Fruit fly (Drosophila melanogaster): ENCODE results near the gene CG32235.

dm6 chr3L:4898647-4899046 is 38.4 kb upstream of the CG32235 start, which contains the start of gene hoka:
- TF ChIP-seq CG8159 (tag; optimal IDR thresholded peaks at IDR 0.05) (no peak), CG15710 (tag; optimal IDR thresholded peaks at IDR 0.05) (no peak), CG9948 (tag; optimal IDR thresholded peaks at IDR 0.05) (no peak), CG32121 (GFP tag; IDR thresholded peaks at IDR 0.05) (no peak), CG12605 (GFP tag; IDR thresholded peaks at IDR 0.05) (no peak), CG14655 (GFP tag; optimal IDR thresholded peaks at IDR 0.05) (no peak), fd96Ca (GFP tag; IDR thresholded peaks at IDR 0.05) (no peak)

Measured in whole organism, pupa.